Worm (Caenorhabditis elegans): ENCODE data around the gene K02E11.4.
A peak's percentile ranks its signal among the peaks of the same experiment; 100 is the strongest.
"Not testable (repeated sequence)": the region's sequence is repeated elsewhere in the genome, so short reads cannot be mapped to it uniquely, and the experiment has no call there.

The K02E11.4 gene

DNA sequence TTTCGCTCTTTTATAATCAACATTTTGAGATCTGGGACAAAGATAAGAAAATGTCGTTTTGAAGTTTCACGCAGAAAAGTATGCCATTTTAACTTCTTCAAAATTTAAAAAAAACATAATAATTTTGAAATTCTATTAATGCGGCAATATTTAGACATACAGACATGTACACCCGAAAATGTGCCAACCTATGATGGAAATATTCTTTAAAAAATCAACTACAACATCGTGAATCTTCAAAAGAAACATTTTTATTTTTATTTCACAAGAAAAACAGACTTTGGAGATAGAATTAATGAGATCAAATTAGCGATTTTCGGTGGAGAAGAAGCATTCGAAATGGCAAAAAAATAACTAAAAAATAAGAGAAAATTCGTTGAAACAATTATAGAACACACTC lies 32.8 kb downstream of the K02E11.4 start, which contains the start of gene T16A9.5:
T16A9.5 (minus strand) TSS at position 101 of the 400 bp plus-strand sequence.
- TF ChIP-seq ceh-100 (GFP tag; IDR thresholded peaks at IDR 0.05) (no peak), lin-40 (tag; optimal IDR thresholded peaks at IDR 0.05) (no peak), nfya-1 (tag; optimal IDR thresholded peaks at IDR 0.05; ENCODE audit: borderline replicate concordance, insufficient read depth) (no peak), nhr-179 (tag; optimal IDR thresholded peaks at IDR 0.05) (no peak), ZK185.1 (tag; optimal IDR thresholded peaks at IDR 0.05; ENCODE audit: poor library complexity, severe bottlenecking) (no peak), C06A6.2 (GFP tag; conservative IDR thresholded peaks at IDR 0.05) (no peak), lir-1 (GFP tag; conservative IDR thresholded peaks at IDR 0.05) (no peak), ekl-4 (GFP tag; IDR thresholded peaks at IDR 0.05) (no peak), ceh-40 (GFP tag; IDR thresholded peaks at IDR 0.05) (no peak), hlh-12 (tag; optimal IDR thresholded peaks at IDR 0.05) (no peak), Y79H2A.3 (GFP tag; conservative IDR thresholded peaks at IDR 0.05) (no peak), attf-6 (GFP tag; IDR thresholded peaks at IDR 0.05) (no peak)

DNA sequence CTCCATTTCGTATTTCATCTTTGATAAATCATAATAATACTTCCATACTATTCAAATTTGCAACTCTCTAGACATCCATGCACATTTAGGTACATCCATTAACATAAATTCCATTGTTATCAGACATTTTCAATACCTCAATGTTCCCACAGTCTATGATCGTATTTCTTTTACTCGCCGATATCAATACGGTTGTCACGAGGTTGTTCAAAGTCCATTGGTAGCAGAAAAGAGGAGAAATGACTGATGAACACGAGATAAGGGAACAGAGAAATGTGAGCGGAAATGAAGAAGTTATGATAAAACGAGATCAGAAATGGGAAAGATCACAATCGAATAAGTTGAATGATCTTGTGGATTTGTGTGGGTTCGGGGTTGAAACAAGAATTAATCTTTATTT lies 35.1 kb downstream of the K02E11.4 start:
- TF ChIP-seq egl-44 (GFP tag; IDR thresholded peaks at IDR 0.05) = 0 out of 2 replicates have a peak, but pooled peaks have one; percentile 43
- peak; percentile 50 for TF ChIP-seq nhr-80 (tag; optimal IDR thresholded peaks at IDR 0.05)
- no peak for TF ChIP-seq ceh-40 (GFP tag; IDR thresholded peaks at IDR 0.05)

DNA sequence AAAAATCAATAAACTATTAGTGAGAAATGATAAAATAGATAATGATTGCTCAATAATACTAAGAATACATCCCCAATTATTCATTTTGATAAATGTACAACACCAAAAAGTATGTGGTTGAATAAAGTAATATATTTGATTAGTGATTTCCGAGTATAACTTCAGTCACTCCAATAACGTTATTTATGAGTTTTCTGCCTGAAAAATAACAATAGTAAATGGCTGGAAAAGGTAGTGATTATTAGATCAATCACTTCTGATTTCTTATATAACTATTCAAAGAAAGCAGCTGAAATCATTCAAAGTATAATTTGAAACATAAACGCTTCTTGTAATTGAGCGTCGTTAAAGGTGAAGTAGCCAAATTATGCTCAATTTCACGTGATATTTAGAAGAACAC lies 37.2 kb downstream of the K02E11.4 start, which contains the start of gene str-230:
str-230 (minus strand) TSS at position 101 of the 400 bp plus-strand sequence.
- no peak for TF ChIP-seq hmg-1.2 (GFP tag; IDR thresholded peaks at IDR 0.05)
- no peak for TF ChIP-seq tbx-9 (tag; optimal IDR thresholded peaks at IDR 0.05; ENCODE audit: borderline replicate concordance)
- no peak for TF ChIP-seq cebp-1 (GFP tag; IDR thresholded peaks at IDR 0.05)
- no peak for TF ChIP-seq cebp-1 (tag; optimal IDR thresholded peaks at IDR 0.05)
- TF ChIP-seq hrde-1 (tag; optimal IDR thresholded peaks at IDR 0.05; ENCODE audit: borderline replicate concordance) = no peak
- TF ChIP-seq rec-8 (tag; optimal IDR thresholded peaks at IDR 0.05) = no peak
- TF ChIP-seq F39B2.1 (GFP tag; IDR thresholded peaks at IDR 0.05) = no peak
- no peak for TF ChIP-seq bed-2 (GFP tag; IDR thresholded peaks at IDR 0.05)
- no peak for TF ChIP-seq B0035.1 (tag; optimal IDR thresholded peaks at IDR 0.05)
- no peak for TF ChIP-seq F33H1.4 (GFP tag; IDR thresholded peaks at IDR 0.05)
- TF ChIP-seq ceh-91 (GFP tag; IDR thresholded peaks at IDR 0.05) = no peak
- TF ChIP-seq K12H6.12 (tag; optimal IDR thresholded peaks at IDR 0.05) = no peak
- no peak for TF ChIP-seq athp-1 (tag; optimal IDR thresholded peaks at IDR 0.05)

DNA sequence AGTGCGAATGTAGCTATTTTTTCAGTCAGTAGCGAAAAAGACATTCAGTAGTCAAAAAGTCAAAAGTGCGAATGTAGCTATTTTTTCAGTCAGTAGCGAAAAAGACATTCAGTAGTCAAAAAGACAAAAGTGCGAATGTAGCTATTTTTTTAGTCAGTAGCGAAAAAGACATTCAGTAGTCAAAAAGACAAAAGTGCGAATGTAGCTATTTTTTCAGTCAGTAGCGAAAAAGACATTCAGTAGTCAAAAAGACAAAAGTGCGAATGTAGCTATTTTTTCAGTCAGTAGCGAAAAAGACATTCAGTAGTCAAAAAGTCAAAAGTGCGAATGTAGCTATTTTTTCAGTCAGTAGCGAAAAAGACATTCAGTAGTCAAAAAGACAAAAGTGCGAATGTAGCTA lies 42.7 kb downstream of the K02E11.4 start, which contains the start of gene T16A9.3:
T16A9.3 (plus strand) TSS at position 301 of the 400 bp plus-strand sequence.
- TF ChIP-seq zfh-2 (GFP tag; conservative IDR thresholded peaks at IDR 0.05); ztf-3 (GFP tag; optimal IDR thresholded peaks at IDR 0.05); ztf-18 (tag; optimal IDR thresholded peaks at IDR 0.05): not testable (repeated sequence)

DNA sequence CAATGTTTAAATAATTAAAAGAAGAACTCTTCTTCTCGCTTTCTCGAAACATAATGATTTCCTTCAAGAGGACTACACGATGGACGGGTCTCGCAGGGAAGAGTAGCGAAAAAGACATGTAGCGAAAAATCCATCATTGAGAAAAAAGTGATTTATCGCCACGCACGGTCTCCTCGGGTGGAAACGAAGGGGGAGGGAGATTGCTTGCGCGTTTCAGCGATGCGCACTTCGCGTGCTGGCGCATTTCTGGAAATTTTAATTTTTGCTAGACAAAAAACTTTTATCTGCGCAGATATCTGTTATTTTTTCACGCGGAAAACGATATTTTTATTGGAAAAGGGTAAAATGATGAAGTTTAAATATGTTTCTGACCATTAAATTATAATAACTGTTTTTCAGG lies 44.1 kb downstream of the K02E11.4 start:
- TF ChIP-seq hmg-1.2 (GFP tag; IDR thresholded peaks at IDR 0.05) (0 out of 2 replicates have a peak, but pooled peaks have one; percentile 7), dox-1 (GFP tag; IDR thresholded peaks at IDR 0.05) (peak; percentile 67), ztf-18 (tag; optimal IDR thresholded peaks at IDR 0.05) (peak; percentile 7), F33H1.4 (GFP tag; IDR thresholded peaks at IDR 0.05) (0 out of 2 replicates have a peak, but pooled peaks have one; percentile 12), mcd-1 (GFP tag; IDR thresholded peaks at IDR 0.05) (peak; percentile 73), egrh-3 (GFP tag; IDR thresholded peaks at IDR 0.05) (peak; percentile 71)

All from whole organism, young adult.